Worm (Caenorhabditis elegans) whole organism, L2 larva: Measurements from ENCODE around the gene str-225.

Experiments used
- R02D3.7 ChIP-seq: fragments of 150-350 bp; optimal IDR thresholded peaks from 2 replicates; lab custom pipeline; 2014; ENCODE audit warnings: missing biosample characterization, missing genetic modification characterization
- ama-1 ChIP-seq: fragments of 150-350 bp; optimal IDR thresholded peaks from 2 replicates; lab custom pipeline; 2018; ENCODE audit warnings: inconsistent platforms
- dmd-4 ChIP-seq: sonication (generic microtip); optimal IDR thresholded peaks from 2 replicates; lab custom pipeline; 2017; ENCODE audit warnings: missing biosample characterization, missing genetic modification characterization
- elt-3 ChIP-seq: sonication (generic microtip); optimal IDR thresholded peaks from 2 replicates; lab custom pipeline; 2017; ENCODE audit warnings: missing biosample characterization, missing genetic modification characterization
- fos-1 ChIP-seq: fragments of 150-350 bp; optimal IDR thresholded peaks from 2 replicates; lab custom pipeline; 2014; ENCODE audit warnings: missing biosample characterization, missing genetic modification characterization
- nhr-12 ChIP-seq: fragments of 150-350 bp; optimal IDR thresholded peaks from 2 replicates; lab custom pipeline; 2014; ENCODE audit warnings: missing biosample characterization, missing genetic modification characterization
- skn-1 ChIP-seq: sonication (generic microtip); optimal IDR thresholded peaks from 2 replicates; lab custom pipeline; 2017; ENCODE audit warnings: missing biosample characterization, missing genetic modification characterization

ce11 chrV:3512381-3512780, 4.8 kb downstream of the str-225 start, which contains the start of gene str-226:
- TF ChIP-seq skn-1 (tag; lab: Kevin White, UChicago) (no peak), dmd-4 (no peak), R02D3.7 (no peak), elt-3 (no peak), fos-1 (no peak), ama-1 (lab: Kevin White, UChicago) (no peak), nhr-12 (tag; lab: Kevin White, UChicago) (no peak)
